Fruit fly (Drosophila melanogaster): ENCODE measurements around the gene lmgB.
A peak's percentile ranks its signal among the peaks of the same experiment; 100 is the strongest.

Gene lmgB

dm6 chr2L:8514748-8515147, 13.7 kb downstream of the lmgB start, which contains the start of the genes CG13097 and PIG-U (continued):
- TF ChIP-seq CG7987 (GFP tag; optimal IDR thresholded peaks at IDR 0.05) (peak; percentile 54), Optix (GFP tag; IDR thresholded peaks at IDR 0.05) (no peak; the same call in 1 of the 3 replicates), sc (optimal IDR thresholded peaks at IDR 0.05) (no peak), sc (GFP tag; optimal IDR thresholded peaks at IDR 0.05) (no peak), gsb (GFP tag; IDR thresholded peaks at IDR 0.05) (no peak), CG12071 (GFP tag; optimal IDR thresholded peaks at IDR 0.05) (no peak), peb (GFP tag; IDR thresholded peaks at IDR 0.05) (peak; percentile 18; the same call in 1 of the 2 replicates), CG7372 (GFP tag; IDR thresholded peaks at IDR 0.05) (peak; percentile 81), Tbp (GFP tag; optimal IDR thresholded peaks at IDR 0.05) (no peak), CG8290 (GFP tag; optimal IDR thresholded peaks at IDR 0.05) (peak; percentile 89), CG8290 (tag; optimal IDR thresholded peaks at IDR 0.05) (no peak), HmgD (GFP tag; optimal IDR thresholded peaks at IDR 0.05) (no peak), ind (GFP tag; optimal IDR thresholded peaks at IDR 0.05) (peak; percentile 87), CG18764 (GFP tag; optimal IDR thresholded peaks at IDR 0.05) (peak; percentile 76), Dbx (GFP tag; IDR thresholded peaks at IDR 0.05) (peak; percentile 87), CG13287 (GFP tag; IDR thresholded peaks at IDR 0.05; ENCODE audit: partially characterized antibody) (peak; percentile 98), CG14014 (GFP tag; IDR thresholded peaks at IDR 0.05) (peak; percentile 73), Hey (tag; optimal IDR thresholded peaks at IDR 0.05) (no peak), CG15601 (tag; optimal IDR thresholded peaks at IDR 0.05) (peak; percentile 71), tin (GFP tag; optimal IDR thresholded peaks at IDR 0.05) (peak; percentile 88), sna (GFP tag; IDR thresholded peaks at IDR 0.05; ENCODE audit: partially characterized antibody) (peak; percentile 98), Bteb2 (GFP tag; optimal IDR thresholded peaks at IDR 0.05) (peak; percentile 65), CG15696 (tag; optimal IDR thresholded peaks at IDR 0.05) (peak; percentile 83), E2f1 (GFP tag; IDR thresholded peaks at IDR 0.05) (peak; percentile 78), BEAF-32 (GFP tag; optimal IDR thresholded peaks at IDR 0.05) (peak; percentile 94), CG17912 (GFP tag; optimal IDR thresholded peaks at IDR 0.05) (no peak), slbo (GFP tag; IDR thresholded peaks at IDR 0.05) (peak; percentile 92), CG11723 (GFP tag; optimal IDR thresholded peaks at IDR 0.05) (no peak), Usf (GFP tag; optimal IDR thresholded peaks at IDR 0.05) (peak; percentile 20), CG6854 (GFP tag; optimal IDR thresholded peaks at IDR 0.05) (no peak), CG11504 (tag; optimal IDR thresholded peaks at IDR 0.05) (no peak), CG11560 (tag; IDR thresholded peaks at IDR 0.05) (0 out of 3 replicates have a peak, but pooled peaks have one; percentile 50), sd (tag; optimal IDR thresholded peaks at IDR 0.05) (no peak)

- TF ChIP-seq seq (GFP tag; IDR thresholded peaks at IDR 0.05), result no peak
- no peak for TF ChIP-seq pfk (GFP tag; optimal IDR thresholded peaks at IDR 0.05)
- TF ChIP-seq Hmr (GFP tag; optimal IDR thresholded peaks at IDR 0.05), result no peak
- TF ChIP-seq CHES-1-like (GFP tag; optimal IDR thresholded peaks at IDR 0.05), result peak; percentile 51
- TF ChIP-seq Ets65A (GFP tag), result peak; percentile 83
- no peak for TF ChIP-seq ranshi (GFP tag; IDR thresholded peaks at IDR 0.05)
- no peak for TF ChIP-seq Asciz (GFP tag; optimal IDR thresholded peaks at IDR 0.05)
- peak; percentile 27; the same call in 1 of the 2 replicates for TF ChIP-seq slbo (GFP tag; IDR thresholded peaks at IDR 0.05)
- TF ChIP-seq CG34376 (GFP tag; optimal IDR thresholded peaks at IDR 0.05), result peak; percentile 8
- TF ChIP-seq Side (GFP tag; optimal IDR thresholded peaks at IDR 0.05), result peak; percentile 2
- peak; percentile 99 for TF ChIP-seq CG6791 (GFP tag; IDR thresholded peaks at IDR 0.05; ENCODE audit: partially characterized antibody)
- peak; percentile 30 for TF ChIP-seq CG9727 (GFP tag; optimal IDR thresholded peaks at IDR 0.05)
- peak; percentile 18 for TF ChIP-seq Antp (GFP tag; optimal IDR thresholded peaks at IDR 0.05)
- TF ChIP-seq Doc2 (GFP tag; IDR thresholded peaks at IDR 0.05), result no peak
- peak; percentile 21 for TF ChIP-seq CG12155 (GFP tag; optimal IDR thresholded peaks at IDR 0.05)
- no peak for TF ChIP-seq oc (tag; optimal IDR thresholded peaks at IDR 0.05)
- TF ChIP-seq D (optimal IDR thresholded peaks at IDR 0.05), result no peak
- no peak for TF ChIP-seq D (GFP tag; optimal IDR thresholded peaks at IDR 0.05)
- TF ChIP-seq Dref (GFP tag; IDR thresholded peaks at IDR 0.05), result peak; percentile 100
- TF ChIP-seq CG6254 (GFP tag; optimal IDR thresholded peaks at IDR 0.05), result no peak
- 0 out of 2 replicates have a peak, but pooled peaks have one; percentile 14 for TF ChIP-seq Xrp1 (GFP tag; IDR thresholded peaks at IDR 0.05)
- peak; percentile 98 for TF ChIP-seq HLH4C (GFP tag; IDR thresholded peaks at IDR 0.05; ENCODE audit: partially characterized antibody)
Measured at dm6 chr2L:8511723-8512122, 16.7 kb downstream of the lmgB start, which contains the start of gene CG13096. Gene CG13096 (minus strand): TSS chr2L:8511866.
